Fruit fly (Drosophila melanogaster) whole organism, embryonic: Measurements from ENCODE around the gene Zn72D.

Source experiments
- CG10147 ChIP-seq: fragments of 200-800 bp; sonication (Bioruptor generic); optimal IDR thresholded peaks from 2 replicates; lab custom pipeline; 2019; ENCODE audit warnings: missing biosample characterization, mild to moderate bottlenecking, missing genetic modification characterization, moderate library complexity
- CG13123 ChIP-seq: fragments of 200-800 bp; sonication (Bioruptor generic); optimal IDR thresholded peaks from 2 replicates; lab custom pipeline; 2016; ENCODE audit warnings: missing biosample characterization, missing genetic modification characterization
- CG14050 ChIP-seq: fragments of 200-800 bp; sonication (Bioruptor generic); IDR thresholded peaks from 3 replicates; pipeline ENCODE4 v1.3.6; 2022; ENCODE audit warnings: missing biosample characterization, missing genetic modification characterization
- CG15514 ChIP-seq: fragments of 200-800 bp; sonication (Bioruptor generic); optimal IDR thresholded peaks from 3 replicates; lab custom pipeline; 2017; ENCODE audit warnings: missing biosample characterization, missing genetic modification characterization, mild to moderate bottlenecking, moderate library complexity, missing genetic modification reagents
- CG17568 ChIP-seq: fragments of 200-800 bp; sonication (Bioruptor generic); optimal IDR thresholded peaks from 2 replicates; lab custom pipeline; 2018; ENCODE audit warnings: missing biosample characterization, mild to moderate bottlenecking, missing genetic modification characterization, moderate library complexity
- CG18619 ChIP-seq: fragments of 200-800 bp; sonication (Bioruptor generic); optimal IDR thresholded peaks from 3 replicates; lab custom pipeline; 2017; ENCODE audit warnings: missing biosample characterization, mild to moderate bottlenecking, missing genetic modification characterization
- CG2199 ChIP-seq: fragments of 200-800 bp; sonication (Bioruptor generic); IDR thresholded peaks from 3 replicates; pipeline ENCODE4 v1.3.6; 2022; ENCODE audit warnings: missing biosample characterization, missing genetic modification characterization
- CG2678 ChIP-seq: fragments of 200-800 bp; sonication (Bioruptor generic); optimal IDR thresholded peaks from 3 replicates; lab custom pipeline; 2019; ENCODE audit warnings: missing biosample characterization, mild to moderate bottlenecking, missing genetic modification characterization, moderate library complexity
- CG30020 ChIP-seq: fragments of 200-800 bp; optimal IDR thresholded peaks from 2 replicates; lab custom pipeline; 2019; ENCODE audit warnings: missing biosample characterization, mild to moderate bottlenecking, missing genetic modification characterization, moderate library complexity
- CG31224 ChIP-seq: fragments of 200-800 bp; sonication (Bioruptor generic); IDR thresholded peaks from 2 replicates; pipeline ENCODE4 v1.3.6; 2022; ENCODE audit warnings: missing biosample characterization, missing genetic modification characterization
- CG3163 ChIP-seq: fragments of 200-800 bp; sonication (Bioruptor generic); optimal IDR thresholded peaks from 3 replicates; lab custom pipeline; 2016; ENCODE audit warnings: missing biosample characterization, missing genetic modification characterization
- CG4707 ChIP-seq: fragments of 200-800 bp; sonication (Bioruptor generic); optimal IDR thresholded peaks from 2 replicates; lab custom pipeline; 2018; ENCODE audit warnings: missing biosample characterization, mild to moderate bottlenecking, missing genetic modification characterization, moderate library complexity
- CG6654 ChIP-seq: fragments of 200-800 bp; sonication (Bioruptor generic); optimal IDR thresholded peaks from 2 replicates; lab custom pipeline; 2017; ENCODE audit warnings: missing biosample characterization, mild to moderate bottlenecking, missing genetic modification characterization
- CG6854 ChIP-seq: fragments of 200-800 bp; sonication (Bioruptor generic); optimal IDR thresholded peaks from 3 replicates; lab custom pipeline; 2017; ENCODE audit warnings: missing biosample characterization, mild to moderate bottlenecking, missing genetic modification characterization
- CG7786 ChIP-seq: fragments of 200-800 bp; sonication (Bioruptor generic); optimal IDR thresholded peaks from 2 replicates; lab custom pipeline; 2016; ENCODE audit warnings: missing biosample characterization, missing genetic modification characterization
- CG8924 ChIP-seq: fragments of 200-800 bp; optimal IDR thresholded peaks from 3 replicates; lab custom pipeline; 2019; ENCODE audit warnings: missing biosample characterization, mild to moderate bottlenecking, missing genetic modification characterization, moderate library complexity
- CG9215 ChIP-seq: fragments of 200-800 bp; sonication (Bioruptor generic); IDR thresholded peaks from 2 replicates; pipeline ENCODE4 v1.3.6; 2022; ENCODE audit warnings: missing biosample characterization, missing genetic modification characterization
- CG9437 ChIP-seq: fragments of 200-800 bp; sonication (Bioruptor generic); optimal IDR thresholded peaks from 2 replicates; lab custom pipeline; 2018; ENCODE audit warnings: missing biosample characterization, mild to moderate bottlenecking, missing genetic modification characterization
- Chrac-16 ChIP-seq: fragments of 200-800 bp; sonication (Bioruptor generic); optimal IDR thresholded peaks from 3 replicates; lab custom pipeline; 2016; ENCODE audit warnings: missing biosample characterization, missing genetic modification characterization
- CoRest ChIP-seq: fragments of 200-800 bp; sonication (Bioruptor generic); optimal IDR thresholded peaks from 3 replicates; lab custom pipeline; 2018; ENCODE audit warnings: missing biosample characterization, mild to moderate bottlenecking, missing genetic modification characterization, moderate library complexity
- Ets65A ChIP-seq: fragments of 200-800 bp; sonication (Bioruptor generic); peaks from one replicate; lab custom pipeline; 2016; ENCODE audit warnings: missing biosample characterization, missing genetic modification characterization
- Fer1 ChIP-seq: fragments of 200-800 bp; sonication (Bioruptor generic); optimal IDR thresholded peaks from 2 replicates; lab custom pipeline; 2017; ENCODE audit warnings: missing biosample characterization, mild to moderate bottlenecking, missing genetic modification characterization
- HHEX ChIP-seq: fragments of 200-800 bp; sonication (Bioruptor generic); optimal IDR thresholded peaks from 3 replicates; lab custom pipeline; 2017; ENCODE audit warnings: missing biosample characterization, mild to moderate bottlenecking, missing genetic modification characterization, missing genetic modification reagents
- HLH54F ChIP-seq: fragments of 200-800 bp; sonication (Bioruptor generic); optimal IDR thresholded peaks from 3 replicates; lab custom pipeline; 2016; ENCODE audit warnings: missing biosample characterization, missing genetic modification characterization
- Hr51 ChIP-seq, 2 experiments: fragments of 200-800 bp; sonication (Bioruptor generic); optimal IDR thresholded peaks; 2 replicates in 1 of 2; 3 replicates in 1 of 2; lab custom pipeline; 2016 to 2018; ENCODE audit warnings: missing biosample characterization in 2 of 2, missing genetic modification characterization in 2 of 2, mild to moderate bottlenecking in 1 of 2, moderate library complexity in 1 of 2
- Hr78 ChIP-seq, 2 experiments: fragments of 200-800 bp in 1 of 2; fragments of >200 bp in 1 of 2; sonication (Bioruptor generic) in 1 of 2; optimal IDR thresholded peaks; 2 replicates each; lab custom pipeline; 2017 to 2019; ENCODE audit warnings: missing biosample characterization in 2 of 2, missing genetic modification characterization in 2 of 2, mild to moderate bottlenecking in 1 of 2, moderate library complexity in 1 of 2
- Hsf ChIP-seq: fragments of 200-800 bp; sonication (Bioruptor generic); optimal IDR thresholded peaks from 3 replicates; lab custom pipeline; 2016; ENCODE audit warnings: missing biosample characterization, missing genetic modification characterization
- Meics ChIP-seq: fragments of 200-800 bp; sonication (Bioruptor generic); optimal IDR thresholded peaks from 2 replicates; lab custom pipeline; 2017; ENCODE audit warnings: missing biosample characterization, mild to moderate bottlenecking, missing genetic modification characterization
- Myb ChIP-seq: fragments of 200-800 bp; sonication (Bioruptor generic); optimal IDR thresholded peaks from 2 replicates; lab custom pipeline; 2016; ENCODE audit warnings: missing biosample characterization, missing genetic modification characterization
- NC2α ChIP-seq: fragments of 200-800 bp; sonication (Bioruptor generic); optimal IDR thresholded peaks from 2 replicates; lab custom pipeline; 2016; ENCODE audit warnings: missing biosample characterization, missing genetic modification characterization
- NC2β ChIP-seq: fragments of 200-800 bp; sonication (Bioruptor generic); optimal IDR thresholded peaks from 2 replicates; lab custom pipeline; 2016; ENCODE audit warnings: missing biosample characterization, missing genetic modification characterization
- Nf-YC ChIP-seq: fragments of 200-800 bp; optimal IDR thresholded peaks from 3 replicates; lab custom pipeline; 2019; ENCODE audit warnings: missing biosample characterization, mild to moderate bottlenecking, missing genetic modification characterization, moderate library complexity
- br ChIP-seq: fragments of >200 bp; optimal IDR thresholded peaks from 2 replicates; lab custom pipeline; 2017
- crc ChIP-seq: fragments of 200-800 bp; sonication (Bioruptor generic); optimal IDR thresholded peaks from 2 replicates; lab custom pipeline; 2016; ENCODE audit warnings: missing biosample characterization, missing genetic modification characterization
- cwo ChIP-seq: fragments of 200-800 bp; sonication (Bioruptor generic); optimal IDR thresholded peaks from 3 replicates; lab custom pipeline; 2017; ENCODE audit warnings: missing biosample characterization, missing genetic modification characterization, mild to moderate bottlenecking, moderate library complexity, missing genetic modification reagents
- dmrt99B ChIP-seq: fragments of 200-800 bp; sonication (Bioruptor generic); optimal IDR thresholded peaks from 2 replicates; lab custom pipeline; 2018; ENCODE audit warnings: missing biosample characterization, mild to moderate bottlenecking, missing genetic modification characterization, moderate library complexity
- dysf ChIP-seq: fragments of 200-800 bp; sonication (Bioruptor generic); IDR thresholded peaks from 3 replicates; pipeline ENCODE4 v1.3.6; 2022; ENCODE audit warnings: missing biosample characterization, missing genetic modification characterization
- eve ChIP-seq, 2 experiments: fragments of >200 bp; optimal IDR thresholded peaks; 2 replicates each; lab custom pipeline; 2017; ENCODE audit warnings: missing biosample characterization in 2 of 2, missing genetic modification characterization in 2 of 2
- hb ChIP-seq: fragments of 200-800 bp; sonication (Bioruptor generic); IDR thresholded peaks from 3 replicates; pipeline ENCODE4 v1.3.6; 2022; ENCODE audit warnings: missing biosample characterization, missing genetic modification characterization; ENCODE audit not compliant: partially characterized antibody
- ind ChIP-seq: fragments of 200-800 bp; sonication (Bioruptor generic); optimal IDR thresholded peaks from 3 replicates; lab custom pipeline; 2016; ENCODE audit warnings: missing biosample characterization, missing genetic modification characterization
- kay ChIP-seq: fragments of 200-800 bp; sonication (Bioruptor generic); optimal IDR thresholded peaks from 2 replicates; lab custom pipeline; 2016; ENCODE audit warnings: missing biosample characterization, missing genetic modification characterization
- mam ChIP-seq: fragments of 200-800 bp; sonication (Bioruptor generic); optimal IDR thresholded peaks from 3 replicates; lab custom pipeline; 2016; ENCODE audit warnings: missing biosample characterization, missing genetic modification characterization
- nau ChIP-seq: fragments of 200-800 bp; sonication (Bioruptor generic); optimal IDR thresholded peaks from 3 replicates; lab custom pipeline; 2017; ENCODE audit warnings: missing biosample characterization, mild to moderate bottlenecking, missing genetic modification characterization, missing genetic modification reagents
- nmo ChIP-seq: fragments of 200-800 bp; sonication (Bioruptor generic); optimal IDR thresholded peaks from 2 replicates; lab custom pipeline; 2018; ENCODE audit warnings: missing biosample characterization, mild to moderate bottlenecking, missing genetic modification characterization, moderate library complexity
- onecut ChIP-seq: fragments of 200-800 bp; sonication (Bioruptor generic); IDR thresholded peaks from 2 replicates; pipeline ENCODE4 v1.3.6; 2022; ENCODE audit warnings: missing biosample characterization, missing genetic modification characterization
- org-1 ChIP-seq: fragments of 200-800 bp; sonication (Bioruptor generic); optimal IDR thresholded peaks from 2 replicates; lab custom pipeline; 2017; ENCODE audit warnings: missing biosample characterization, missing genetic modification characterization
- pho ChIP-seq: fragments of 200-800 bp; sonication (Bioruptor generic); optimal IDR thresholded peaks from 2 replicates; lab custom pipeline; 2016; ENCODE audit warnings: missing biosample characterization, missing genetic modification characterization
- pnt ChIP-seq: fragments of 200-800 bp; sonication (Bioruptor generic); optimal IDR thresholded peaks from 3 replicates; lab custom pipeline; 2016; ENCODE audit warnings: missing biosample characterization, missing genetic modification characterization
- sens ChIP-seq: fragments of 200-800 bp; sonication (Bioruptor generic); peaks from one replicate; lab custom pipeline; 2016; ENCODE audit warnings: missing biosample characterization, missing genetic modification characterization
- ttk ChIP-seq: fragments of 200-800 bp; sonication (Bioruptor generic); IDR thresholded peaks from 2 replicates; pipeline ENCODE4 v2.1.2; 2022; ENCODE audit warnings: missing biosample characterization, missing genetic modification characterization
- zfh1 ChIP-seq: fragments of 200-800 bp; sonication (Bioruptor generic); IDR thresholded peaks from 3 replicates; pipeline ENCODE4 v1.3.6; 2022; ENCODE audit warnings: missing biosample characterization, missing genetic modification characterization

The Zn72D gene

dm6 chr3L:16147819-16148236 lies 35.4 kb upstream of the Zn72D start:
- peak; percentile 45 for TF ChIP-seq pho (GFP tag; lab: Kevin White, UChicago)
- no peak for TF ChIP-seq CG30020
- no peak for TF ChIP-seq Nf-YC (tag; lab: Kevin White, UChicago)
- no peak for TF ChIP-seq onecut (GFP tag; lab: Robert Waterston, UW)
- TF ChIP-seq Hsf (GFP tag; lab: Kevin White, UChicago) = peak; percentile 21
- no peak for TF ChIP-seq br
- TF ChIP-seq cwo (GFP tag; lab: Kevin White, UChicago) = peak; percentile 47
- TF ChIP-seq CG31224 (GFP tag; lab: Robert Waterston, UW) = no peak
- peak in 1 of 2 experiments; percentile 91 for TF ChIP-seq eve (GFP tag; optimal IDR thresholded peaks at IDR 0.05; lab: Kevin White, UChicago)
- peak; percentile 20 for TF ChIP-seq nau (GFP tag; lab: Kevin White, UChicago)
- peak; percentile 59 for TF ChIP-seq dmrt99B
- TF ChIP-seq sens = peak; percentile 83
- TF ChIP-seq CG6654 (GFP tag; lab: Kevin White, UChicago) = no peak
- peak; percentile 12 for TF ChIP-seq nmo (GFP tag; lab: Kevin White, UChicago)
- no peak for TF ChIP-seq NC2α (GFP tag; lab: Kevin White, UChicago)
- no peak for TF ChIP-seq CG14050 (GFP tag; lab: Robert Waterston, UW)
- no peak for TF ChIP-seq Hr78 (GFP tag; optimal IDR thresholded peaks at IDR 0.05; lab: Kevin White, UChicago)
- TF ChIP-seq CG13123 (GFP tag; lab: Kevin White, UChicago) = no peak
- no peak for TF ChIP-seq zfh1
- TF ChIP-seq ttk = no peak
- TF ChIP-seq CG9215 (GFP tag; lab: Robert Waterston, UW) = peak; percentile 8; the same call in 1 of the 2 replicates
- TF ChIP-seq pnt (GFP tag; lab: Kevin White, UChicago) = peak; percentile 8
- peak; percentile 14 for TF ChIP-seq ind (GFP tag; lab: Kevin White, UChicago)
- TF ChIP-seq CG7786 (GFP tag; lab: Kevin White, UChicago) = peak; percentile 41
- TF ChIP-seq Myb (GFP tag; lab: Kevin White, UChicago) = peak; percentile 6
- TF ChIP-seq CG17568 (GFP tag; lab: Kevin White, UChicago) = no peak
- TF ChIP-seq CG6854 (GFP tag; lab: Kevin White, UChicago) = peak; percentile 26
- no peak for TF ChIP-seq CG2199
- peak; percentile 17 for TF ChIP-seq CG15514
- peak; percentile 16 for TF ChIP-seq mam (GFP tag; lab: Kevin White, UChicago)
- TF ChIP-seq kay = peak; percentile 60
- TF ChIP-seq CG3163 (GFP tag; lab: Kevin White, UChicago) = no peak
- no peak for TF ChIP-seq CG4707 (GFP tag; lab: Kevin White, UChicago)
- peak; percentile 23 for TF ChIP-seq org-1 (GFP tag; lab: Kevin White, UChicago)
- peak; percentile 70 for TF ChIP-seq Meics
- peak; percentile 1 for TF ChIP-seq HHEX (GFP tag; lab: Kevin White, UChicago)
- no peak for TF ChIP-seq NC2β (GFP tag; lab: Kevin White, UChicago)
- TF ChIP-seq dysf = peak; percentile 23; the same call in 1 of the 3 replicates
- TF ChIP-seq CoRest (tag; lab: Kevin White, UChicago) = peak; percentile 53
- no peak for TF ChIP-seq Chrac-16 (GFP tag; lab: Kevin White, UChicago)
- peak; percentile 90 for TF ChIP-seq Ets65A (GFP tag; lab: Kevin White, UChicago)
- peak; percentile 37 for TF ChIP-seq CG9437 (GFP tag; lab: Kevin White, UChicago)
- TF ChIP-seq Fer1 (GFP tag; lab: Kevin White, UChicago) = peak; percentile 45
- peak; percentile 34 for TF ChIP-seq CG18619
- peak; percentile 58 for TF ChIP-seq CG10147
- TF ChIP-seq hb (GFP tag; lab: Robert Waterston, UW) = no peak
- TF ChIP-seq crc (GFP tag; lab: Kevin White, UChicago) = no peak
- peak; percentile 68 for TF ChIP-seq CG2678
- peak in 1 of 2 experiments; percentile 40 for TF ChIP-seq Hr51 (GFP tag; optimal IDR thresholded peaks at IDR 0.05; lab: Kevin White, UChicago)
- TF ChIP-seq CG8924 (tag; lab: Kevin White, UChicago) = peak; percentile 27
- peak; percentile 16 for TF ChIP-seq HLH54F (GFP tag; lab: Kevin White, UChicago)
